Fruit fly (Drosophila melanogaster) whole organism, larva: Measurements from ENCODE around the gene RagA-B.

Experiments used
- noc ChIP-seq: fragments of 200-800 bp; sonication (Bioruptor generic); optimal IDR thresholded peaks from 3 replicates; lab custom pipeline; 2019; ENCODE audit warnings: missing biosample characterization, mild to moderate bottlenecking, missing genetic modification characterization, moderate library complexity

The RagA-B gene

DNA sequence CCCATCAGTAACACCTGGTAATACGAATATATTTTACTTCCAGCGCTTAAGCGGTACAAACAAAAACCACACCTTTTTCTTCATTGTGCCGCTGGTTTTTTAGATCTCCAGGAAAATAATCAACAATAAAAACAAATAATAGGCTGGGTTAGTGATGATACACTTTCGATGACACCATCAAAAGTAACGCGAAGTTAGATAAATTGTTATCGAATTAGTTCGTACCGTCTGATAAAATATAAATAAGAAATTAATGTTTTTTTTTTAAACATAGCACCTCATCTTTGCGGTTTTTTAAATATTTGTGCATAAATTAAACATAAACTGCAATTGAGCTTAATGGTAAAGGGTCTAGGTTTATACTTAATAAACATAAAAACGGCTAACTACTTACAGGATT, at the start of gene RagA-B:
RagA-B (minus strand) TSS at position 175 of the 400 bp plus-strand sequence.
- TF ChIP-seq noc (tag; lab: Kevin White, UChicago), result no peak

DNA sequence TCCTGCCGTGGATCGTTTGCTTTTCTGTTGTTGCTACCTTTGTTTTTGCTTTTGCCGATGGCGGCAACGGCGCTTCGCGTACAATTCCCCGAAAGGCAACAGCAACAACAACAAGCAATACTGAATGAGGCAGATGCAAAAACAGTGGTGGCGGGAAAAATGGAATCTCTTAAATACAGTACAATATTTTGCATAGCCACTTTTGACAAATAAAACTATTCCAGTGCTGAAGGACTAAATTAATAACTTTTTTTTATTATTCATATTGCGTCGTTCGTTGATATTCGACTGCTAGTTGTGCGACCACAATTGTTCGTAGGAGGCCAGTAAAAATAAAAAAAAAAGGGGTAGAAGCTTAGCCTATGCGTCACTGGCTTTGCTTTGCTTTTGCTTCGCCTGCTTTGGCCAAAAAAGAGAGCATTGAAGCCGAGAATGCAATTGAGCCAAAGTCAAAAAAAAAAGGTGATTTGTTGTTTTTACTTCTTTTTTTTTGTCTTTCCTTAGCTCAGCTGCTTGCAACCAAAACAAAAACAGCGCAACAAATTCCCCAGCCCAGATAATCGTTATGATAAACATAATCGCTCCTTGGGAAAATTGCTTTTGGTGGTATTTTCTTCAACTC, 47.8 kb upstream of the RagA-B start:
- TF ChIP-seq noc (tag; lab: Kevin White, UChicago), result peak; percentile 85

DNA sequence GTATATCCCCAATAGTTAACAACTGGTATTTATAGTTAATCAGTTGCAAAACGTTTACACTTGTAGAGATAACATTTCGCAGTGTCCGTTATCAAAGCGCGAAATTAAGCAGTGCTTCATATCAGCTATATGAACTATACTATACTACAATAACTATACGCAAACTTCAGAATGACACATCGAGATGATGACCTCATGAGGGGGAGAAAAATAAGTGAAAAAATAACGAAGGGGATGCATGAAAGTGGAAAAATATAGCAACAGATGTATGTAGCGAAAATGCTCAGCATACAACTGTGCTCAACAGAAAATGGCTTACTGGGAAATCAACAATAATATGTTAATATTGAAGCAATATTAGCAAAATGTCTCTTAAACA, 46.6 kb upstream of the RagA-B start:
- no peak for TF ChIP-seq noc (tag; lab: Kevin White, UChicago)

DNA sequence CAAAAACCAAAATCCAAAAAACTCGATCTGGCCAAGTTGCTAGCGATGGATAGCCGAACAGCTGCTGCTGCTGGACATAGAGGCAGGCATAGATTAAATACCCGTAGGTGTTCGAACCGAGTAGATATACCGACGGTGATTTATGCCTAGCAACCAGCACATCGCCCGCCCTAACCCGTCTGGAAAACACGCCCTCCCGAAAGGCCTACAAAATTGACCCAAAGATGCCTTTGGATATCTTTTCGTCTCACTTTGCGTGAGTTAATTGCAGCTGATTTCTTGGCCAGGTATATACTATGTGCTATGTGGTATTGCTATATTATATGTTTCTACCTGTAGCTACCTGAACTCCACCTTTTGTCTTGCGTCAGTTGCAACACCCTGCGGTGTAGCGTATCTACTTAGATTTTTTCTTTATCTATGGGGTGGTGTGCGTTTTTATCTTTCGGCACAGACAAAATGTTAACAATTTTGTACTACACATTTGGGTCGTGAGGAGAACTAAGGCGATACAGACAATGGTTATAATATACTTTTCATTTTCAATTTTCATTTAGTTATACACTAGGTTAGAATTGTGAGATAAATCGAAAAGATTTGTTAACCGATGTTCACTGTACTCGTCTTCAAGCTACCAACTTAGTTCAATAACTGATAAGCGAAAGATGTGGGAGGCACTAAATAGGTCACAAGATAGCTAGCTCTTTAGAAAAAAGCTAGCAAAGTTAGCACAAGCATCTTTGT, 46.1 kb upstream of the RagA-B start:
- TF ChIP-seq noc (tag; lab: Kevin White, UChicago), result no peak

DNA sequence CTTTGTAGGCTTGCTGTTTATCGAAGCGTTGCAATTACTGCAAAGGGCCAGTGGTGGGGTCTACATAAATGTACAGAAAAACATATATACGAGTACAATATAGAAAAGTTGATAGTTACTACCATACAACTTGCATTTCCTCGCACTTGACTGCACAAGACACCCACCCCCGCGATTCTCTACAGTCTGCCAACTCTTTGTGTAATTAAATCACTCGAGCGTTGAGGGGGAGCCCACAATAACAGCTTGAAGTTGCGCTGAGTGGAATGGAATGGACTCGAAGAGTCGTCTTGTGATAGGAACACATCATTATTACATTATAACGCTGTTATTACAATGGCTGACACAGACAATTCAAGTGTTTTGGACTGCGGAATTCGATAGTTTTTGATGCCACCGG, 45.3 kb upstream of the RagA-B start:
- TF ChIP-seq noc (tag; lab: Kevin White, UChicago), result no peak

DNA sequence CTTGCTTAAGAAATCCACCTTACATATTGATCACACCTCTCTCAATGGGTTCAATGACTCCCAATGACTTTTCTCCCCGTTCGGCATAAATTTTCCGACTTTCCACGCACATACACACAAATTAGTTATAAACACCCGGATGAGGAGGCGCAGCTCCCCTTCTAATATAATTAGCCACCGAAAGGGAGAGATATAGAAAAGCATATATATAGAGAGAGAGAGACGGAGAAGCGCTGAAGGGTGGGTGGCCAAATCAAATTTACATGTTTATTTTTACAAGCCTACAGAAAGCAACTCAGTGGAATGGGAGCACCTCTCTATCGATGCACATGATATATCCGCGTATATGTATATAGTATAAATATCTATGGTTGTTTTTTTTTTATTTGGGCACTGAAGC, 44.6 kb upstream of the RagA-B start:
- no peak for TF ChIP-seq noc (tag; lab: Kevin White, UChicago)

DNA sequence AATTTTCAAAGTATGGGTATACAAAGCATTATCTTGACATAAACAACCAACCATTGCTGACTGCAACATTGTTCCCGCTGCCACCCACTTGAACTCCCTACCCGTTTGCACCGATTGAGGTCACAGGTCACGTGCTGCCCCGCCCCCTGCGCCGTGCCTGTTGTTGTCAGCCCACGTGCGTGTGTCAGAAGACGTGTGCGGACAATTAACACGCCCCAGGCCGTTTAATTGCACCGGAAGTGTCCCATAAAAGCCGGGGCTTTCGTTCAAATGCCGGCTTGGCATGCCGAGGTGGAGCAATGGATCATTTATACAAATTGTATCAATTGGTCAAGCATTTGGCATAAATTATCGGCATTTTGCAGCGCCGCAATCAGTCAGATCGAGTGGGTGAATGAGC, 43.0 kb upstream of the RagA-B start:
- TF ChIP-seq noc (tag; lab: Kevin White, UChicago), result no peak

DNA sequence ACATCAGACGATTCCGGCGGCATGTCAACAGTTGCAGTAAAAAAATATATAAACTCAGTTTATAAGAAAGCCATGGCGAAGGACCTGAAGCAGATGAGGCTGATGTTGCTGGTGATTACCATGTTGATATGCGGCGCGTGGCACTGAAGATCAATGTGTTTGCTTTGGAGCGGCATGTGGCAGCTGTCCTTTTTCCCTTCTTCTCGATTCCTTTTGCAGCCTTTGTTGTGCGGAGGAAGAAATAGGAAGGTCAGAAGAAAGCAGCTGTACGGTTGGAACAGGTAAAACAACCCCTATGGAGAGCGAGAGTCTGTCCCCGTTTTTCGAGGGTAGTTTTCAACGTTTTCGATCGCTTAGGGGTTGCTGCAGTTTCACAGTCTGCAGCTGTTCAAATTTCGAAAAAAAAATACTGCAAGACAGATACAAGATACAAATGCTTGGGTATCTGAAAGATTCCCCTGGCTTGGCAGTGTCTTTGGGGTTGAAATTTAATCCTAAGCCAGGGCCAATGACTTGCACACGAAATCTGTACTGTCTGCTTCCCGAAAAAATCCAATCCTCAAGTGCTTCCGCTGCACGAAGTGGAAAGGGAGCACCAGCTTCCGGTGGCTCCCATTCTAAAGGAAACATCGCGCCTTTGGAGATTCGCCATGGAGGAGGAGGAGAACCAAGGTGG, 40.9 kb upstream of the RagA-B start:
- no peak for TF ChIP-seq noc (tag; lab: Kevin White, UChicago)

DNA sequence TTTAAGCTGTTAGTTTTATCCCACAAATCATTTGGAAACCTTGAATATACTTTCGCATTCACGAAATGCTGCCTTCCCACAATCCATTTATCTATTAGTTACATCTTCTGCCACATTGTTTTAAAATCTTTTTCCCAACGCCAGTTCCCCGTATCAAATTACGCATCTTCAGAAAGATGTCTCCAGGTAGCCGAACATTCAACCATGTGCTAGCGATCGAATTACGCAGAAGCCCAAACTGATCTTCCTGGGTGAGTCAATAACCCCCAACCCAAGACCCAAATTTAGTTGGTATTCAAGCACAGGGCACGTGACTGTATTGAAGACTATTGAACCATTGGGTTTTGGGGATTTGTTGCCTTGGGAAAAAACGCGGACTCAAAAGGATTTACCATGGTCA, 39.8 kb upstream of the RagA-B start:
- TF ChIP-seq noc (tag; lab: Kevin White, UChicago), result no peak

DNA sequence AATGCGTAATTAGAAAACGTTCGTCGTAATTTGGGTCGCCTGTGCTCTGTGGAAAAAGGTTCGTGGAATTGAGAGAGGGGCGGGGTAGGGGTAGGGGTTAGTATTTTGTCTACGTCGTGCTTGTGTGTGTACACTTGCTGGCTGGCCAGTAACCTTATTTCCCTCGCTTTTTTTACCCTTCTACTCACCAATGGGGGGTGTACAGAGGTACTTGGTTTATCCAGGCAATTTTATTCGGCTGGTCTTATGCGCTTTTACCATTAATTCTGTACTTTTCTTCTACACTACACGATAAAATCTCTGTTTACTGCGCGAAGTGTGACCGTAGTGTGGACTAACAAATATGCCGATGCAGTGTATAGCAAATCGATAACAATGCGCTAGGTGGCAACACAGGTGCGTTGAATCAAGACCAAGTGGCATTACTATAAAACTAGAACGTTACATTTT, 35.6 kb upstream of the RagA-B start, which contains the start of gene tgo:
tgo (minus strand) TSS at position 334 of the 450 bp plus-strand sequence.
- peak; percentile 41 for TF ChIP-seq noc (tag; lab: Kevin White, UChicago)

DNA sequence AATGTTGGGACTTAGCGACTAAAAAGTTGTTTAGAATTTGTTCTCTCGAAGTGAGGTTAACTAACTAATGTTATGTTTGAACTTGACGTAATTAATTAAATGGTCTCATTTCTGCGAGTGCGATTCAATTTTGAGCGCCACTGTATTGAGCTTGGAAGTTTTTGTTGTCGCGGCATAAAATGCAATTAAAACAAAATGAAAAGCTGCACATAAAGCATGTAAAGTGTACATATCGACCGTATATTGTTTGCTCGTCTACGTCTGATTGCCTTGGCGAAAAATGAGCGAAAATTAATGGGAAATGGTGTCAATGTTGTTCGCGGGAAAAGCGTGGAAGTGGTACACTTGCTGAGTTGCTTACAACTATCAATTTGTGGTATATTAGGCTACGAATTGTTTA, 32.8 kb upstream of the RagA-B start:
- no peak for TF ChIP-seq noc (tag; lab: Kevin White, UChicago)

DNA sequence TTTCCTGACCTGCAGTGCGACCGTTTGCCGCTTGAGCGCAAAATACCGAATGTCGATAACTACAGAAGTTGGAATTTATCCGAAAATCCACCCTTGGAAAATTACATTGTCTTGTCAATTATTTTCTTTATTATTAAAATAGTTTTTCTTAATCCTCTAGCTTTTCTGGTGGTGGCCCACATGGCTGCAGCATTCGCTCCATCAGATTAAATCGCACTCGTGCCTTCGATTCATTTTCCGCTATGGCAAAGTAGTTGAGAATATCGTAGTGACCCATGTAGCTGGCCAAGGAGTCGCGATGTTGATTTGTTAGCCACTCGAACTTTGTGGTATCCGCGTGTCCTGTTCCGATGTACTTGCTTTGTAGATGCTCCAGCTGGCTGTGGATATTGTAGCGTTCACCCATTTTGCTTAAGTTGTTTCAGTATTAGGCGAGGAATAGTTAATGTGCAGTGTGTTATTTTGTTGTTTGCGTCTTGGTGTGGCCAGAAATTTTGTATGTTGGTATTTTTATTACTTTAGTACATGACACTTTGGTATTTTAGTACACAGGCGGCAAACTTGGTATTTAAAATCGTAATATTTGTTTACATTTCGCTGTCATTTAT, 30.8 kb upstream of the RagA-B start, which contains the start of the genes Kcmf1, Sf3b5 and CG11986:
Kcmf1 (minus strand) TSS at position 51 of the 608 bp plus-strand sequence.
Sf3b5 (minus strand) TSS at position 483 of the 608 bp plus-strand sequence.
CG11986 (plus strand) TSS at position 588 of the 608 bp plus-strand sequence.
- TF ChIP-seq noc (tag; lab: Kevin White, UChicago), result no peak

DNA sequence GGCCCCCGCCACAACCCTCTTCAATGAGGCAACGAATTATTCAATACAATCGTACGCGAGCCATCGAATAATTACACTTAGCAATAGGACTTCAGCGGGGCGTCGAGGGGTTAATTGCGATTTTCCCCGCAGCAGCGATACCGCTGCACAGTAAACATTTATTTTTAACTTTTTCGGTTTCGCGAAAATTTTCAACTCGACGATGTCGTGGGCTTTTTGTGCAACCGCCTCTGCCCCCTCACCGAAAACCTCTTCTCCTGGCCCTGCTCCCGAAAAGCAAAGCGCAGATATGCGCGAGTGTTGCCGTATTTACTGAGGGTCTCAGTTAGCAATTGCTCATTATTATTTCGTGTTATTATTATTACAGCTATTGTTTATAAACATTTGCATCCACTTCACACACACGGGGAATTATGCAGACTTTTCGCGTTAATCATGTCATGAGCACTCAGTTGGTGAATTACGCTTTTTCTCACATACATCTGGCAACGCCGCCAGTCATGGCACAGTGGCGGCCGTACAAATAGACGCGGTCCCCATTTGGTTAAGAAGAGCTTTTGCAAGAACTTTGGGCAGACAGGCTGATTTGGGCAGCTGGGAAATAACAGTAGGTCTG, 29.8 kb upstream of the RagA-B start:
- TF ChIP-seq noc (tag; lab: Kevin White, UChicago), result peak; percentile 75

DNA sequence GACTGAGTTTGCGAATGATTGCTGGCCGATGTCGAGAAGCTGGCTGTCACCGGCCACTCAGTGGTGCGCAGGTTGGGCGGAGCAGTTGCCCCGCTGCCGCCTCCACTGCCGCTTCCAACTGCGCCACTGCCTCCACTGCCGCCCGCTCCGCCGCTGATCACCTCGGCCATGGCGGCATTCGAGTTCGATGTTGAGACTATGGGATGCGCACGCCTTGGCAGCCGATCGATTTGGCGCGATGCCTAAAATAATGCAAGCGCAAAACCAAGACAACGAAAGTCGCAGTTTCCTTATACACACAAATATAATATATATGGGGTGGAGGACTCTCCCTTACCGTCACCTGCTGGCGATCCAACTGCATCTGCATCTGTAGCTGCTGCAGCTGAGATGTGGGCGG, 27.6 kb upstream of the RagA-B start:
- no peak for TF ChIP-seq noc (tag; lab: Kevin White, UChicago)

DNA sequence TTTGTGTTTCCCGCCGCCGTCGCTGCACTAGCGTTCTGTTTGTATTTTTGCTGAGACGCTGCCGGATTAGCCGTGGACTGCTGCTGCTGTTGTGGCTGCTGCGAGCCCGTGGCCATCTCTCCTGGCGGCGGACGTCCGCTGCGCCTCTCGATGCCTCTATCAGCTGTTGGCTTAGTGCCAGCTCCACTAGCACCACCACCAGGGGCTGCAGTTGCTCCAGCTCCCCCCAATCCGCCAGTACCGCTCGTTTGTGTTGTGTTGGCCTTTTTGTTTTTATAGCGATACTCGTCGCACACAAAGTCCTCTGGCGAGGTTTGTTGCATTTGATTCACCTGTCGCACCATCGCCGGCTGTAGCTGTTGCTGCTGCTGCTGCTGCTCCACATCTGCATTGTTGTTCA, 26.6 kb upstream of the RagA-B start:
- TF ChIP-seq noc (tag; lab: Kevin White, UChicago), result no peak
